Worm (Caenorhabditis elegans) whole organism, young adult: ENCODE measurements around the gene R03D7.2.
A peak's percentile ranks its signal among the peaks of the same experiment; 100 is the strongest.

ENCODE experiments used
- B0261.1 ChIP-seq: sonication (generic microtip); optimal IDR thresholded peaks from 2 replicates; lab custom pipeline; 2016; ENCODE audit warnings: mild to moderate bottlenecking, missing genetic modification characterization, moderate library complexity, missing compliant biosample characterization
- C17E4.6 ChIP-seq: fragments of 200-800 bp; sonication (Bioruptor generic); IDR thresholded peaks from 2 replicates; pipeline ENCODE4 v1.3.6; 2022; ENCODE audit warnings: missing genetic modification reagents, missing genetic modification characterization, missing compliant biosample characterization
- F23B12.7 ChIP-seq: sonication (generic microtip); optimal IDR thresholded peaks from 2 replicates; lab custom pipeline; 2017; ENCODE audit warnings: missing genetic modification characterization, mild to moderate bottlenecking, missing compliant biosample characterization, antibody characterized with exemption, moderate library complexity; ENCODE audit not compliant: insufficient read depth
- F39B2.1 ChIP-seq: fragments of 200-800 bp; sonication (Bioruptor generic); IDR thresholded peaks from 2 replicates; pipeline ENCODE4 v1.3.6; 2022; ENCODE audit warnings: missing genetic modification reagents, missing genetic modification characterization, missing compliant biosample characterization
- F55B11.4 ChIP-seq: sonication (generic microtip); optimal IDR thresholded peaks from 2 replicates; lab custom pipeline; 2016; ENCODE audit warnings: missing compliant biosample characterization, missing genetic modification characterization, borderline replicate concordance; ENCODE audit not compliant: insufficient read depth
- F57A8.1 ChIP-seq: fragments of 200-800 bp; sonication (Bioruptor generic); optimal IDR thresholded peaks from 2 replicates; lab custom pipeline; 2018; ENCODE audit warnings: mild to moderate bottlenecking, missing genetic modification characterization, moderate library complexity, missing compliant biosample characterization
- K11D2.4 ChIP-seq: fragments of 200-800 bp; sonication (Bioruptor generic); IDR thresholded peaks from 2 replicates; pipeline ENCODE4 v1.3.6; 2022; ENCODE audit warnings: missing genetic modification reagents, missing genetic modification characterization, missing compliant biosample characterization
- Y53F4B.3 ChIP-seq: fragments of 200-800 bp; sonication (Bioruptor generic); IDR thresholded peaks from 2 replicates; pipeline ENCODE4 v1.3.6; 2022; ENCODE audit warnings: missing genetic modification reagents, missing genetic modification characterization, missing compliant biosample characterization
- Y67H2A.10 ChIP-seq: fragments of 200-800 bp; sonication (Bioruptor generic); conservative IDR thresholded peaks from 2 replicates; pipeline ENCODE4 v1.3.6; 2022; ENCODE audit warnings: missing genetic modification reagents, missing genetic modification characterization, missing compliant biosample characterization
- Y79H2A.3 ChIP-seq: fragments of 200-800 bp; sonication (Bioruptor generic); conservative IDR thresholded peaks from 2 replicates; pipeline ENCODE4 v1.3.6; 2022; ENCODE audit warnings: missing genetic modification reagents, missing genetic modification characterization, missing compliant biosample characterization
- Y95B8A.8 ChIP-seq: fragments of 200-800 bp; sonication (Bioruptor generic); IDR thresholded peaks from 2 replicates; pipeline ENCODE4 v1.3.6; 2022; ENCODE audit warnings: missing genetic modification reagents, missing genetic modification characterization, missing compliant biosample characterization
- atf-7 ChIP-seq: sonication (generic microtip); optimal IDR thresholded peaks from 2 replicates; lab custom pipeline; 2017; ENCODE audit warnings: mild to moderate bottlenecking, missing genetic modification characterization, missing compliant biosample characterization
- attf-5 ChIP-seq: fragments of 200-800 bp; sonication (Bioruptor generic); optimal IDR thresholded peaks from 2 replicates; lab custom pipeline; 2018; ENCODE audit warnings: mild to moderate bottlenecking, missing genetic modification characterization, missing compliant biosample characterization
- ccch-3 ChIP-seq: fragments of 200-800 bp; sonication (Bioruptor generic); optimal IDR thresholded peaks from 2 replicates; lab custom pipeline; 2018; ENCODE audit warnings: mild to moderate bottlenecking, missing genetic modification characterization, missing compliant biosample characterization
- cebp-2 ChIP-seq: fragments of 200-800 bp; sonication (Bioruptor generic); IDR thresholded peaks from 2 replicates; pipeline ENCODE4 v1.3.6; 2022; ENCODE audit warnings: missing genetic modification characterization, missing compliant biosample characterization
- ceh-27 ChIP-seq: fragments of 200-800 bp; sonication (Bioruptor generic); optimal IDR thresholded peaks from 2 replicates; lab custom pipeline; 2018; ENCODE audit warnings: mild to moderate bottlenecking, missing genetic modification characterization, moderate library complexity, missing compliant biosample characterization
- ceh-79 ChIP-seq: sonication (generic microtip); optimal IDR thresholded peaks from 2 replicates; lab custom pipeline; 2017; ENCODE audit warnings: mild to moderate bottlenecking, missing genetic modification characterization, missing compliant biosample characterization
- dpff-1 ChIP-seq: sonication (generic microtip); optimal IDR thresholded peaks from 2 replicates; lab custom pipeline; 2017; ENCODE audit warnings: mild to moderate bottlenecking, missing genetic modification characterization, missing compliant biosample characterization
- egl-18 ChIP-seq: fragments of 200-800 bp; sonication (Bioruptor generic); IDR thresholded peaks from 2 replicates; pipeline ENCODE4 v1.3.6; 2022; ENCODE audit warnings: missing genetic modification reagents, missing genetic modification characterization, missing compliant biosample characterization
- egrh-3 ChIP-seq: fragments of 200-800 bp; sonication (Bioruptor generic); IDR thresholded peaks from 2 replicates; pipeline ENCODE4 v1.3.6; 2022; ENCODE audit warnings: missing genetic modification reagents, missing genetic modification characterization, missing compliant biosample characterization
- him-1 ChIP-seq: sonication (generic microtip); optimal IDR thresholded peaks from 2 replicates; lab custom pipeline; 2016; ENCODE audit warnings: missing genotype, missing genetic modification reagents, missing genetic modification characterization, missing compliant biosample characterization
- hlh-26 ChIP-seq: fragments of 200-800 bp; sonication (Bioruptor generic); conservative IDR thresholded peaks from 2 replicates; pipeline ENCODE4 v1.3.6; 2022; ENCODE audit warnings: missing genetic modification reagents, missing genetic modification characterization, missing compliant biosample characterization
- hmg-1.2 ChIP-seq: fragments of 200-800 bp; sonication (Bioruptor generic); IDR thresholded peaks from 2 replicates; pipeline ENCODE4 v1.3.6; 2022; ENCODE audit warnings: missing genetic modification reagents, missing genetic modification characterization, missing compliant biosample characterization
- hmg-20 ChIP-seq: fragments of 200-800 bp; sonication (Bioruptor generic); IDR thresholded peaks from 2 replicates; pipeline ENCODE4 v1.3.6; 2022; ENCODE audit warnings: missing genetic modification reagents, missing genetic modification characterization, missing compliant biosample characterization
- lin-26 ChIP-seq: fragments of 200-800 bp; sonication (Bioruptor generic); IDR thresholded peaks from 2 replicates; pipeline ENCODE4 v1.3.6; 2022; ENCODE audit warnings: missing genetic modification reagents, missing genetic modification characterization, missing compliant biosample characterization
- lsy-27 ChIP-seq: sonication (generic microtip); optimal IDR thresholded peaks from 2 replicates; lab custom pipeline; 2017; ENCODE audit warnings: missing genetic modification characterization, mild to moderate bottlenecking, missing compliant biosample characterization, antibody characterized with exemption, missing genotype, borderline replicate concordance; ENCODE audit not compliant: insufficient read depth
- madf-10 ChIP-seq: sonication (generic microtip); optimal IDR thresholded peaks from 2 replicates; lab custom pipeline; 2016; ENCODE audit warnings: mild to moderate bottlenecking, missing genetic modification characterization, missing compliant biosample characterization
- mcd-1 ChIP-seq: fragments of 200-800 bp; sonication (Bioruptor generic); IDR thresholded peaks from 2 replicates; pipeline ENCODE4 v1.3.6; 2022; ENCODE audit warnings: missing genetic modification reagents, missing genetic modification characterization, missing compliant biosample characterization
- mel-28 ChIP-seq: sonication (generic microtip); optimal IDR thresholded peaks from 2 replicates; lab custom pipeline; 2016; ENCODE audit warnings: borderline replicate concordance, mild to moderate bottlenecking, missing genetic modification characterization, missing compliant biosample characterization
- nfyb-1 ChIP-seq: fragments of 200-800 bp; sonication (Bioruptor generic); IDR thresholded peaks from 2 replicates; pipeline ENCODE4 v1.3.6; 2022; ENCODE audit warnings: missing genetic modification reagents, missing genetic modification characterization, missing compliant biosample characterization
- nhr-179 ChIP-seq: sonication (generic microtip); optimal IDR thresholded peaks from 2 replicates; lab custom pipeline; 2016; ENCODE audit warnings: mild to moderate bottlenecking, missing genetic modification characterization, missing compliant biosample characterization
- nhr-90 ChIP-seq: sonication (generic microtip); optimal IDR thresholded peaks from 2 replicates; lab custom pipeline; 2016; ENCODE audit warnings: missing genotype, mild to moderate bottlenecking, missing genetic modification characterization, missing compliant biosample characterization
- sptf-2 ChIP-seq: fragments of 200-800 bp; sonication (Bioruptor generic); optimal IDR thresholded peaks from 2 replicates; lab custom pipeline; 2018; ENCODE audit warnings: mild to moderate bottlenecking, missing genetic modification characterization, missing compliant biosample characterization
- zfh-2 ChIP-seq: fragments of 200-800 bp; sonication (Bioruptor generic); conservative IDR thresholded peaks from 2 replicates; pipeline ENCODE4 v1.3.6; 2022; ENCODE audit warnings: missing genetic modification reagents, missing genetic modification characterization, missing compliant biosample characterization
- ztf-22 ChIP-seq: fragments of 200-800 bp; sonication (Bioruptor generic); optimal IDR thresholded peaks from 2 replicates; lab custom pipeline; 2018; ENCODE audit warnings: mild to moderate bottlenecking, missing genetic modification characterization, moderate library complexity, missing compliant biosample characterization
- ztf-3 ChIP-seq: fragments of 200-800 bp; sonication (Bioruptor generic); optimal IDR thresholded peaks from 2 replicates; lab custom pipeline; 2018; ENCODE audit warnings: mild to moderate bottlenecking, missing genetic modification characterization, missing compliant biosample characterization

R03D7.2 gene

ce11 chrII:10934786-10935185, at the start of gene R03D7.2:
TSS of gene R03D7.2 (minus strand) at chrII:10935184.
- TF ChIP-seq him-1 (no peak), ztf-22 (no peak), hlh-26 (GFP tag; lab: Robert Waterston, UW) (no peak), B0261.1 (tag; lab: Kevin White, UChicago) (no peak), attf-5 (GFP tag; lab: Kevin White, UChicago) (no peak), ceh-79 (no peak), Y95B8A.8 (GFP tag; lab: Robert Waterston, UW) (0 out of 2 replicates have a peak, but pooled peaks have one; percentile 3), atf-7 (tag; lab: Kevin White, UChicago) (no peak), lin-26 (GFP tag; lab: Robert Waterston, UW) (no peak), cebp-2 (GFP tag; lab: Robert Waterston, UW) (0 out of 2 replicates have a peak, but pooled peaks have one; percentile 48), madf-10 (tag; lab: Kevin White, UChicago) (no peak), hmg-1.2 (GFP tag; lab: Robert Waterston, UW) (0 out of 2 replicates have a peak, but pooled peaks have one; percentile 3), hmg-20 (GFP tag; lab: Robert Waterston, UW) (no peak), F57A8.1 (GFP tag; lab: Kevin White, UChicago) (no peak), F55B11.4 (tag; lab: Kevin White, UChicago) (no peak), sptf-2 (GFP tag; lab: Kevin White, UChicago) (no peak), C17E4.6 (GFP tag; lab: Robert Waterston, UW) (no peak), egrh-3 (GFP tag; lab: Robert Waterston, UW) (peak; percentile 95), ceh-27 (no peak), K11D2.4 (GFP tag; lab: Robert Waterston, UW) (no peak), Y67H2A.10 (GFP tag; lab: Robert Waterston, UW) (no peak), nhr-179 (tag; lab: Kevin White, UChicago) (no peak), Y53F4B.3 (GFP tag; lab: Robert Waterston, UW) (0 out of 2 replicates have a peak, but pooled peaks have one; percentile 1), F39B2.1 (GFP tag; lab: Robert Waterston, UW) (no peak), zfh-2 (GFP tag; lab: Robert Waterston, UW) (peak; percentile 92)

ce11 chrII:10982017-10982416, 47.0 kb upstream of the R03D7.2 start:
- no peak for TF ChIP-seq Y79H2A.3 (GFP tag; lab: Robert Waterston, UW)

DNA sequence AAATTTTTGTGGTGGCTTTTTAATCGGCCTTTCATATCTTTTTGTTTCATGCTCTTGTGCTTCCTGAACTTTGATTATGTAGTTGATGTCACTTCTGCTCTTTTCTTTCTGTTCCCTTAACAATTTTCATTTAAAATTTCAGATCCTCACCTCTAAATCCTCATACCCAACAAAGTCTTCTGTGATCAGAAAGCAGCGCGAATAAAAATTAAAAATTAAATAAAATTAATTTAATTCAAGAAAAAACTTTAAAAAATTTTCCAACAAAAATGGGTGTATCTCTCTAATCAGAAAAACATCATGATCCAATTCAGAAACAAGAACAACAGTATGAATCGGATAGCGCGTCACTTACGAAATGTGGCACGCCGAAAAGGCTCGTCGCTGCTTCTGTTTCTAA, 40.3 kb upstream of the R03D7.2 start, which contains the start of gene ptp-3:
Gene ptp-3 (plus strand): TSS at position 301 of the 400 bp plus-strand sequence.
- TF ChIP-seq F55B11.4 (tag; lab: Kevin White, UChicago): no peak
- no peak for TF ChIP-seq egl-18 (GFP tag; lab: Robert Waterston, UW)
- no peak for TF ChIP-seq attf-5 (GFP tag; lab: Kevin White, UChicago)
- TF ChIP-seq lsy-27 (tag; lab: Kevin White, UChicago): no peak
- no peak for TF ChIP-seq nfyb-1
- TF ChIP-seq ccch-3: no peak
- no peak for TF ChIP-seq mel-28
- no peak for TF ChIP-seq mcd-1
- TF ChIP-seq ztf-3 (GFP tag; lab: Kevin White, UChicago): no peak
- no peak for TF ChIP-seq ceh-27
- no peak for TF ChIP-seq F23B12.7
- TF ChIP-seq lin-26 (GFP tag; lab: Robert Waterston, UW): no peak
- no peak for TF ChIP-seq nhr-90 (tag; lab: Kevin White, UChicago)
- TF ChIP-seq dpff-1 (tag; lab: Kevin White, UChicago): no peak
